Worm (Caenorhabditis elegans) whole organism, L1 larva: ENCODE data around the gene nspc-12.

Source experiments
- C04F5.9 ChIP-seq: sonication (generic microtip); optimal IDR thresholded peaks from 2 replicates; lab custom pipeline; 2016; ENCODE audit warnings: missing genetic modification characterization, missing compliant biosample characterization
- C34B4.2 ChIP-seq: sonication (generic microtip); optimal IDR thresholded peaks from 2 replicates; lab custom pipeline; 2017; ENCODE audit warnings: mild to moderate bottlenecking, missing genetic modification characterization, missing compliant biosample characterization
- Y116A8C.19 ChIP-seq: sonication (generic microtip); optimal IDR thresholded peaks from 2 replicates; lab custom pipeline; 2016; ENCODE audit warnings: missing compliant biosample characterization, missing genetic modification characterization, borderline replicate concordance
- aha-1 ChIP-seq: fragments of 150-350 bp; optimal IDR thresholded peaks from 2 replicates; lab custom pipeline; 2014; ENCODE audit warnings: missing biosample characterization, missing genetic modification characterization
- alr-1 ChIP-seq: fragments of 200-800 bp; sonication (Bioruptor generic); optimal IDR thresholded peaks from 2 replicates; lab custom pipeline; 2018; ENCODE audit warnings: borderline replicate concordance, mild to moderate bottlenecking, missing genetic modification characterization, missing compliant biosample characterization
- aly-2 ChIP-seq: fragments of 150-350 bp; optimal IDR thresholded peaks from 2 replicates; lab custom pipeline; 2014; ENCODE audit warnings: missing biosample characterization, missing genetic modification characterization
- ama-1 ChIP-seq: fragments of 150-350 bp; optimal IDR thresholded peaks from 2 replicates; lab custom pipeline; 2014
- ceh-63 ChIP-seq: fragments of 200-800 bp; sonication (Bioruptor generic); optimal IDR thresholded peaks from 2 replicates; lab custom pipeline; 2018; ENCODE audit warnings: mild to moderate bottlenecking, missing genetic modification characterization, missing compliant biosample characterization
- ceh-8 ChIP-seq: fragments of 200-800 bp; sonication (Bioruptor generic); optimal IDR thresholded peaks from 2 replicates; lab custom pipeline; 2018; ENCODE audit warnings: mild to moderate bottlenecking, missing genetic modification characterization, moderate library complexity, missing compliant biosample characterization
- ceh-82 ChIP-seq, 3 experiments: fragments of 150-350 bp in 1 of 3; sonication (generic microtip) in 2 of 3; optimal IDR thresholded peaks; 2 replicates each; lab custom pipeline; 2014 to 2017; ENCODE audit warnings: missing biosample characterization in 3 of 3, missing genetic modification characterization in 3 of 3
- ceh-90 ChIP-seq: sonication (generic microtip); optimal IDR thresholded peaks from 2 replicates; lab custom pipeline; 2016; ENCODE audit warnings: missing genetic modification characterization, missing compliant biosample characterization
- dpl-1 ChIP-seq, 3 experiments: fragments of 150-350 bp in 2 of 3; sonication (generic microtip) in 1 of 3; optimal IDR thresholded peaks; 2 replicates each; lab custom pipeline; 2014 to 2017; ENCODE audit warnings: missing biosample characterization in 3 of 3, missing genetic modification characterization in 3 of 3, missing genetic modification reagents in 3 of 3
- dsc-1 ChIP-seq: sonication (generic microtip); optimal IDR thresholded peaks from 2 replicates; lab custom pipeline; 2016; ENCODE audit warnings: mild to moderate bottlenecking, missing genetic modification characterization, missing compliant biosample characterization
- efl-1 ChIP-seq, 4 experiments: fragments of 150-350 bp; optimal IDR thresholded peaks in 3 of 4; peaks in 1 of 4; 1 replicate in 1 of 4; 2 replicates in 3 of 4; lab custom pipeline; 2014; ENCODE audit warnings: missing biosample characterization in 2 of 4, missing genetic modification characterization in 2 of 4, missing genetic modification reagents in 2 of 4
- egl-13 ChIP-seq: sonication (generic microtip); optimal IDR thresholded peaks from 2 replicates; lab custom pipeline; 2016; ENCODE audit warnings: missing genotype, missing genetic modification reagents, missing genetic modification characterization, missing compliant biosample characterization
- elt-2 ChIP-seq: sonication (generic microtip); optimal IDR thresholded peaks from 2 replicates; lab custom pipeline; 2016; ENCODE audit warnings: missing genetic modification characterization, mild to moderate bottlenecking, inconsistent platforms, missing compliant biosample characterization, missing genetic modification reagents
- ets-5 ChIP-seq: fragments of 200-800 bp; sonication (Bioruptor generic); IDR thresholded peaks from 2 replicates; pipeline ENCODE4 v1.3.6; 2022; ENCODE audit warnings: missing genetic modification characterization, missing compliant biosample characterization
- fkh-10 ChIP-seq: sonication (generic microtip); optimal IDR thresholded peaks from 2 replicates; lab custom pipeline; 2017; ENCODE audit warnings: missing biosample characterization, missing genetic modification reagents, missing genetic modification characterization
- fkh-4 ChIP-seq: sonication (generic microtip); optimal IDR thresholded peaks from 2 replicates; lab custom pipeline; 2016; ENCODE audit warnings: missing compliant biosample characterization, missing genetic modification characterization, borderline replicate concordance
- fkh-8 ChIP-seq: sonication (generic microtip); optimal IDR thresholded peaks from 2 replicates; lab custom pipeline; 2016; ENCODE audit warnings: mild to moderate bottlenecking, missing genetic modification characterization, missing compliant biosample characterization
- fos-1 ChIP-seq: fragments of 150-350 bp; optimal IDR thresholded peaks from 2 replicates; lab custom pipeline; 2014; ENCODE audit warnings: missing biosample characterization, missing genetic modification characterization
- hpl-2 ChIP-seq: fragments of 150-350 bp; optimal IDR thresholded peaks from 2 replicates; lab custom pipeline; 2014; ENCODE audit warnings: missing biosample characterization, missing genetic modification reagents, missing genetic modification characterization
- irx-1 ChIP-seq: sonication (generic microtip); optimal IDR thresholded peaks from 2 replicates; lab custom pipeline; 2016; ENCODE audit warnings: missing genetic modification characterization, missing compliant biosample characterization
- isw-1 ChIP-seq: fragments of 200-800 bp; sonication (Bioruptor generic); IDR thresholded peaks from 2 replicates; pipeline ENCODE4 v1.3.6; 2022; ENCODE audit warnings: missing genetic modification characterization, missing compliant biosample characterization
- jun-1 ChIP-seq: fragments of 150-350 bp; optimal IDR thresholded peaks from 2 replicates; lab custom pipeline; 2014; ENCODE audit warnings: missing biosample characterization, missing genetic modification reagents, missing genetic modification characterization
- lin-14 ChIP-seq: fragments of 200-800 bp; sonication (Bioruptor generic); optimal IDR thresholded peaks from 2 replicates; lab custom pipeline; 2018; ENCODE audit warnings: mild to moderate bottlenecking, missing genetic modification characterization, moderate library complexity, missing compliant biosample characterization
- lin-15B ChIP-seq: fragments of 150-350 bp; sonication (generic microtip); optimal IDR thresholded peaks from 3 replicates; lab custom pipeline; 2014; ENCODE audit warnings: missing biosample characterization, missing genetic modification characterization
- lin-35 ChIP-seq, 2 experiments: fragments of 150-350 bp; optimal IDR thresholded peaks; 2 replicates each; lab custom pipeline; 2014; ENCODE audit warnings: missing biosample characterization in 2 of 2, missing genetic modification characterization in 2 of 2, missing genetic modification reagents in 2 of 2
- lin-39 ChIP-seq: fragments of 150-350 bp; optimal IDR thresholded peaks from 2 replicates; lab custom pipeline; 2014; ENCODE audit warnings: missing biosample characterization, missing genetic modification reagents, missing genetic modification characterization
- lsy-2 ChIP-seq, 2 experiments: fragments of 150-350 bp; optimal IDR thresholded peaks; 2 replicates each; lab custom pipeline; 2014; ENCODE audit warnings: missing biosample characterization in 2 of 2, missing genetic modification characterization in 2 of 2
- mdl-1 ChIP-seq, 2 experiments: fragments of 150-350 bp; optimal IDR thresholded peaks; 2 replicates each; lab custom pipeline; 2014 to 2017; ENCODE audit warnings: missing biosample characterization in 2 of 2, missing genetic modification characterization in 2 of 2, inconsistent platforms in 1 of 2
- mep-1 ChIP-seq: fragments of 150-350 bp; optimal IDR thresholded peaks from 2 replicates; lab custom pipeline; 2014; ENCODE audit warnings: missing biosample characterization, missing genetic modification characterization
- nhr-19 ChIP-seq: fragments of 200-800 bp; sonication (Bioruptor generic); conservative IDR thresholded peaks from 2 replicates; pipeline ENCODE4 v1.3.6; 2022; ENCODE audit warnings: missing genetic modification characterization, missing compliant biosample characterization
- nhr-237 ChIP-seq: fragments of 150-350 bp; optimal IDR thresholded peaks from 2 replicates; lab custom pipeline; 2014; ENCODE audit warnings: missing biosample characterization, missing genetic modification characterization
- nhr-47 ChIP-seq: sonication (generic microtip); optimal IDR thresholded peaks from 2 replicates; lab custom pipeline; 2016; ENCODE audit warnings: mild to moderate bottlenecking, missing genetic modification characterization, moderate library complexity, missing compliant biosample characterization
- nhr-71 ChIP-seq: sonication (generic microtip); optimal IDR thresholded peaks from 2 replicates; lab custom pipeline; 2016; ENCODE audit warnings: mild to moderate bottlenecking, missing genetic modification characterization, moderate library complexity, missing compliant biosample characterization
- nhr-76 ChIP-seq: sonication (generic microtip); optimal IDR thresholded peaks from 2 replicates; lab custom pipeline; 2017; ENCODE audit warnings: missing biosample characterization, missing genetic modification characterization
- nhr-77 ChIP-seq: fragments of 150-350 bp; optimal IDR thresholded peaks from 2 replicates; lab custom pipeline; 2014; ENCODE audit warnings: missing biosample characterization, missing genetic modification characterization
- nhr-84 ChIP-seq: sonication (generic microtip); optimal IDR thresholded peaks from 2 replicates; lab custom pipeline; 2017; ENCODE audit warnings: missing biosample characterization, missing genetic modification characterization
- nhr-85 ChIP-seq: sonication (generic microtip); peaks from one replicate; lab custom pipeline; 2016; ENCODE audit warnings: missing genetic modification characterization, inconsistent platforms, missing compliant biosample characterization
- pax-3 ChIP-seq: fragments of 200-800 bp; sonication (Bioruptor generic); optimal IDR thresholded peaks from 2 replicates; lab custom pipeline; 2018; ENCODE audit warnings: mild to moderate bottlenecking, missing genetic modification characterization, moderate library complexity, missing compliant biosample characterization
- pqm-1 ChIP-seq: sonication (generic microtip); optimal IDR thresholded peaks from 3 replicates; lab custom pipeline; 2017; ENCODE audit warnings: missing biosample characterization, missing genetic modification characterization
- snu-23 ChIP-seq: sonication (generic microtip); optimal IDR thresholded peaks from 2 replicates; lab custom pipeline; 2016; ENCODE audit warnings: missing genetic modification characterization, missing compliant biosample characterization
- sptf-1 ChIP-seq: fragments of 150-350 bp; optimal IDR thresholded peaks from 2 replicates; lab custom pipeline; 2014; ENCODE audit warnings: missing biosample characterization, missing genetic modification characterization
- tlp-1 ChIP-seq: fragments of 150-350 bp; optimal IDR thresholded peaks from 2 replicates; lab custom pipeline; 2014; ENCODE audit warnings: missing biosample characterization, missing genetic modification characterization
- unc-62 ChIP-seq: fragments of 150-350 bp; optimal IDR thresholded peaks from 2 replicates; lab custom pipeline; 2014; ENCODE audit warnings: missing biosample characterization, missing genetic modification reagents, missing genetic modification characterization
- unc-98 ChIP-seq: fragments of 200-800 bp; sonication (Bioruptor generic); IDR thresholded peaks from 2 replicates; pipeline ENCODE4 v1.3.6; 2022; ENCODE audit warnings: missing genetic modification characterization, missing compliant biosample characterization
- zip-4 ChIP-seq: fragments of 200-800 bp; sonication (Bioruptor generic); optimal IDR thresholded peaks from 2 replicates; lab custom pipeline; 2018; ENCODE audit warnings: mild to moderate bottlenecking, missing genetic modification characterization, moderate library complexity, missing compliant biosample characterization
- ztf-11 ChIP-seq, 2 experiments: sonication (generic microtip); optimal IDR thresholded peaks; 2 replicates each; lab custom pipeline; 2016 to 2017; ENCODE audit warnings: missing genetic modification characterization in 2 of 2, missing biosample characterization in 1 of 2, missing compliant biosample characterization in 1 of 2

The nspc-12 gene

DNA sequence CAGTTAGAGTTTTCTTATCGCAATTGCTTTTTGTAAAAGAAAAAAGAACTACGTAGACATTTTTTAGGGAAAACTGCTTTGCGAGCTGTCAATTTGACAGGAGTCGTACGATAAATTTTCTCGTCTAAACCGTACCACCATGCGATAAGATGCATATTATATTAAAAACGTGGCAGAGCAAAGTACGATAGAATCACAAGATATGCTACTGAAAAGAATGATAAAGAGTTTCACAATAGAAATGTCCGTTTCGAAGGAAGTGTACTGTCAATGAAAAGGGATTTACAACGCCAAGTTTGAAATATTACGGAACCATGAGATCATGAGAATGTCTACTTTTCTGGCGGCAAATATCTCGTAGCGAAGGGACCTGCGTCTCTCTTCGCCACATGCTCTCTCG is 8.3 kb upstream of the nspc-12 start, which contains the start of gene F19H6.5:
Gene F19H6.5 (minus strand): TSS at position 101 of the 400 bp plus-strand sequence.
- TF ChIP-seq aly-2, result no peak
- no peak for TF ChIP-seq elt-2 (tag; lab: Kevin White, UChicago)
- no peak for TF ChIP-seq efl-1 (optimal IDR thresholded peaks at IDR 0.05; lab: Kevin White, UChicago)
- TF ChIP-seq efl-1 (GFP tag; optimal IDR thresholded peaks at IDR 0.05 in 1 of 2; lab: Kevin White, UChicago), result no peak
- no peak for TF ChIP-seq mdl-1 (tag; optimal IDR thresholded peaks at IDR 0.05; lab: Kevin White, UChicago)
- no peak for TF ChIP-seq nhr-237 (tag; lab: Kevin White, UChicago)
- TF ChIP-seq isw-1 (GFP tag; lab: Robert Waterston, UW), result no peak
- no peak for TF ChIP-seq fkh-10 (GFP tag; lab: Kevin White, UChicago)
- no peak for TF ChIP-seq lin-35 (GFP tag; optimal IDR thresholded peaks at IDR 0.05; lab: Kevin White, UChicago)
- no peak for TF ChIP-seq hpl-2 (GFP tag; lab: Kevin White, UChicago)
- no peak for TF ChIP-seq irx-1 (tag; lab: Kevin White, UChicago)
- no peak for TF ChIP-seq unc-62 (GFP tag; lab: Kevin White, UChicago)
- TF ChIP-seq alr-1 (tag; lab: Kevin White, UChicago), result no peak
- no peak for TF ChIP-seq Y116A8C.19 (tag; lab: Kevin White, UChicago)
- no peak for TF ChIP-seq pqm-1 (tag; lab: Kevin White, UChicago)
- TF ChIP-seq nhr-19 (GFP tag; lab: Robert Waterston, UW), result no peak
- no peak for TF ChIP-seq ztf-11 (tag; optimal IDR thresholded peaks at IDR 0.05; lab: Kevin White, UChicago)
- TF ChIP-seq nhr-76, result no peak

DNA sequence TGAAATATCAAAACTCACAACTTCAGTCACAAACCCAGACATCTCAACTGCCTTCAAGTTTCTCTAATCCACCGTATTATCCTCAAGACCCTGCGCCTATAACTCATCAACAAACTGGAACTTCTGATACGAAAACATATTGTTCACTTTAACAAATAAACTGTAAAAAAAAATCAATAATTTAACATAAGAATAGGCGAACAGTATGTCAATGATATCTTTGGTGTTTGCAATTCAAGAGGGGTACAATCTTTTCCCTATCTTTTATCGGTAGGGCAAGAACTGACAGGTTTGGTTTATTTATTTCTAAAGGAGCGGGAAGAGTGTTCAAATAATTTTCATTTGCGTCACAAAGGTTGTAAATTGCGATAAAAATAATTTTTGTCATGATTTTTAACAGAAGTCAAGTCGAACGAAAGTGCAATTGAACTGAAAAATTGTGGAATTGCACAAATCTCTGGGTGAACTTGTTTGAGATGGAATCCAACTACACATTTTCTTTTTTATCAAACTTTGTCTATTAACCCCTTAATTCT is 6.5 kb upstream of the nspc-12 start:
- peak; percentile 55 to 67 (median 65) for TF ChIP-seq dpl-1 (GFP tag; optimal IDR thresholded peaks at IDR 0.05; lab: Kevin White, UChicago)
- TF ChIP-seq lin-15B (tag; lab: Kevin White, UChicago), result no peak
- no peak for TF ChIP-seq ama-1 (lab: Kevin White, UChicago)
- TF ChIP-seq nhr-71 (tag; lab: Kevin White, UChicago), result peak; percentile 98
- TF ChIP-seq nhr-237 (tag; lab: Kevin White, UChicago), result peak; percentile 98
- peak; percentile 93 for TF ChIP-seq C04F5.9 (tag; lab: Kevin White, UChicago)
- peak; percentile 93 for TF ChIP-seq pax-3 (tag; lab: Kevin White, UChicago)
- TF ChIP-seq egl-13, result peak; percentile 96
- no peak for TF ChIP-seq sptf-1 (tag; lab: Kevin White, UChicago)
- peak; percentile 90 to 97 (median 97) for TF ChIP-seq ceh-82 (tag; optimal IDR thresholded peaks at IDR 0.05; lab: Kevin White, UChicago)
- TF ChIP-seq ceh-63 (GFP tag; lab: Kevin White, UChicago), result peak; percentile 77
- peak; percentile 94 for TF ChIP-seq fkh-8 (tag; lab: Kevin White, UChicago)
- TF ChIP-seq fkh-10 (GFP tag; lab: Kevin White, UChicago), result peak; percentile 99
- TF ChIP-seq ets-5 (GFP tag; lab: Robert Waterston, UW), result no peak
- TF ChIP-seq irx-1 (tag; lab: Kevin White, UChicago), result peak; percentile 99
- TF ChIP-seq Y116A8C.19 (tag; lab: Kevin White, UChicago), result no peak
- peak; percentile 99 for TF ChIP-seq snu-23 (GFP tag; lab: Kevin White, UChicago)
- TF ChIP-seq C34B4.2 (tag; lab: Kevin White, UChicago), result no peak
- TF ChIP-seq nhr-84 (tag; lab: Kevin White, UChicago), result peak; percentile 97
- TF ChIP-seq mep-1, result peak; percentile 100
- peak; percentile 99 for TF ChIP-seq nhr-47
- TF ChIP-seq nhr-85 (tag; lab: Kevin White, UChicago), result peak; percentile 98
- TF ChIP-seq fos-1 (tag; lab: Kevin White, UChicago), result peak; percentile 99
- peak; percentile 56 to 93 for TF ChIP-seq lin-35 (GFP tag; optimal IDR thresholded peaks at IDR 0.05; lab: Kevin White, UChicago)
- peak; percentile 88 for TF ChIP-seq fkh-4 (tag; lab: Kevin White, UChicago)
- peak; percentile 96 for TF ChIP-seq lsy-2 (tag; optimal IDR thresholded peaks at IDR 0.05; lab: Kevin White, UChicago)
- TF ChIP-seq nhr-77, result peak; percentile 99
- TF ChIP-seq ceh-8 (GFP tag; lab: Kevin White, UChicago), result peak; percentile 96
- TF ChIP-seq ceh-90 (tag; lab: Kevin White, UChicago), result peak; percentile 15
- peak; percentile 100 for TF ChIP-seq dsc-1 (tag; lab: Kevin White, UChicago)
- peak; percentile 91 for TF ChIP-seq elt-2 (tag; lab: Kevin White, UChicago)
- peak; percentile 92 for TF ChIP-seq aha-1
- peak; percentile 68 for TF ChIP-seq unc-98 (GFP tag; lab: Robert Waterston, UW)
- peak; percentile 99 for TF ChIP-seq jun-1 (tag; lab: Kevin White, UChicago)
- TF ChIP-seq zip-4 (GFP tag; lab: Kevin White, UChicago), result peak; percentile 94
- TF ChIP-seq unc-62 (GFP tag; lab: Kevin White, UChicago), result no peak
- peak; percentile 96 for TF ChIP-seq lin-14 (GFP tag; lab: Kevin White, UChicago)
- no peak for TF ChIP-seq tlp-1 (tag; lab: Kevin White, UChicago)
- TF ChIP-seq lin-39, result peak; percentile 100
